Fruit fly (Drosophila melanogaster) S2 (cell line): ENCODE results near the gene Mst98Ca.

Experiments
- CG8478 ChIP-seq: fragments of >200 bp; optimal IDR thresholded peaks from 2 replicates; lab custom pipeline; 2018
- CTCF ChIP-seq, 2 experiments: fragments of >200 bp; optimal IDR thresholded peaks; 2 replicates each; lab custom pipeline; 2018

dm6 chr3R:28330266-28331125 is 39.4 kb downstream of the Mst98Ca start:
- no peak for TF ChIP-seq CG8478 (lab: Kevin White, UChicago)
- TF ChIP-seq CTCF (optimal IDR thresholded peaks at IDR 0.05; lab: Kevin White, UChicago), result no peak
